Worm (Caenorhabditis elegans) whole organism, L1 larva: ENCODE data around the gene Y27F2A.6.
"Not testable (repeated sequence)": the region's sequence is repeated elsewhere in the genome, so short reads cannot be mapped to it uniquely, and the experiment has no call there.

Experiments used
- C16A3.4 ChIP-seq: fragments of 150-350 bp; optimal IDR thresholded peaks from 2 replicates; lab custom pipeline; 2014; ENCODE audit warnings: missing biosample characterization, missing genetic modification characterization
- aha-1 ChIP-seq: fragments of 150-350 bp; optimal IDR thresholded peaks from 2 replicates; lab custom pipeline; 2014; ENCODE audit warnings: missing biosample characterization, missing genetic modification characterization
- aly-2 ChIP-seq: fragments of 150-350 bp; optimal IDR thresholded peaks from 2 replicates; lab custom pipeline; 2014; ENCODE audit warnings: missing biosample characterization, missing genetic modification characterization
- blmp-1 ChIP-seq: fragments of 150-350 bp; optimal IDR thresholded peaks from 2 replicates; lab custom pipeline; 2014; ENCODE audit warnings: missing biosample characterization, missing genetic modification characterization
- ceh-88 ChIP-seq: fragments of 200-800 bp; sonication (Bioruptor generic); IDR thresholded peaks from 2 replicates; pipeline ENCODE4 v1.3.6; 2022; ENCODE audit warnings: missing genetic modification characterization, missing compliant biosample characterization
- ces-1 ChIP-seq: fragments of 150-350 bp; optimal IDR thresholded peaks from 2 replicates; lab custom pipeline; 2014; ENCODE audit warnings: missing biosample characterization, missing genetic modification reagents, missing genetic modification characterization
- dsc-1 ChIP-seq: sonication (generic microtip); optimal IDR thresholded peaks from 2 replicates; lab custom pipeline; 2016; ENCODE audit warnings: mild to moderate bottlenecking, missing genetic modification characterization, missing compliant biosample characterization
- efl-3 ChIP-seq: fragments of 200-800 bp; sonication (Bioruptor generic); optimal IDR thresholded peaks from 2 replicates; lab custom pipeline; 2018; ENCODE audit warnings: mild to moderate bottlenecking, missing genetic modification characterization, missing compliant biosample characterization
- egl-13 ChIP-seq: sonication (generic microtip); optimal IDR thresholded peaks from 2 replicates; lab custom pipeline; 2016; ENCODE audit warnings: missing genotype, missing genetic modification reagents, missing genetic modification characterization, missing compliant biosample characterization
- elt-2 ChIP-seq: sonication (generic microtip); optimal IDR thresholded peaks from 2 replicates; lab custom pipeline; 2016; ENCODE audit warnings: missing genetic modification characterization, mild to moderate bottlenecking, inconsistent platforms, missing compliant biosample characterization, missing genetic modification reagents
- fkh-4 ChIP-seq: sonication (generic microtip); optimal IDR thresholded peaks from 2 replicates; lab custom pipeline; 2016; ENCODE audit warnings: missing compliant biosample characterization, missing genetic modification characterization, borderline replicate concordance
- grh-1 ChIP-seq: fragments of 200-800 bp; sonication (Bioruptor generic); IDR thresholded peaks from 2 replicates; pipeline ENCODE4 v1.3.6; 2022; ENCODE audit warnings: missing genetic modification reagents, missing genetic modification characterization, missing compliant biosample characterization
- irx-1 ChIP-seq: sonication (generic microtip); optimal IDR thresholded peaks from 2 replicates; lab custom pipeline; 2016; ENCODE audit warnings: missing genetic modification characterization, missing compliant biosample characterization
- jun-1 ChIP-seq: fragments of 150-350 bp; optimal IDR thresholded peaks from 2 replicates; lab custom pipeline; 2014; ENCODE audit warnings: missing biosample characterization, missing genetic modification reagents, missing genetic modification characterization
- lin-14 ChIP-seq: fragments of 200-800 bp; sonication (Bioruptor generic); optimal IDR thresholded peaks from 2 replicates; lab custom pipeline; 2018; ENCODE audit warnings: mild to moderate bottlenecking, missing genetic modification characterization, moderate library complexity, missing compliant biosample characterization
- lsy-2 ChIP-seq, 2 experiments: fragments of 150-350 bp; optimal IDR thresholded peaks; 2 replicates each; lab custom pipeline; 2014; ENCODE audit warnings: missing biosample characterization in 2 of 2, missing genetic modification characterization in 2 of 2
- mep-1 ChIP-seq: fragments of 150-350 bp; optimal IDR thresholded peaks from 2 replicates; lab custom pipeline; 2014; ENCODE audit warnings: missing biosample characterization, missing genetic modification characterization
- nhr-11 ChIP-seq: fragments of 150-350 bp; optimal IDR thresholded peaks from 2 replicates; lab custom pipeline; 2014; ENCODE audit warnings: missing biosample characterization, missing genetic modification characterization
- nhr-19 ChIP-seq: fragments of 200-800 bp; sonication (Bioruptor generic); conservative IDR thresholded peaks from 2 replicates; pipeline ENCODE4 v1.3.6; 2022; ENCODE audit warnings: missing genetic modification characterization, missing compliant biosample characterization
- nhr-20 ChIP-seq: sonication (generic microtip); optimal IDR thresholded peaks from 2 replicates; lab custom pipeline; 2016; ENCODE audit warnings: mild to moderate bottlenecking, missing genetic modification characterization, missing compliant biosample characterization
- nhr-76 ChIP-seq: sonication (generic microtip); optimal IDR thresholded peaks from 2 replicates; lab custom pipeline; 2017; ENCODE audit warnings: missing biosample characterization, missing genetic modification characterization
- nhr-85 ChIP-seq: sonication (generic microtip); peaks from one replicate; lab custom pipeline; 2016; ENCODE audit warnings: missing genetic modification characterization, inconsistent platforms, missing compliant biosample characterization
- nhr-90 ChIP-seq: sonication (generic microtip); optimal IDR thresholded peaks from 2 replicates; lab custom pipeline; 2016; ENCODE audit warnings: mild to moderate bottlenecking, missing genetic modification characterization, missing compliant biosample characterization; ENCODE audit not compliant: poor library complexity
- pag-3 ChIP-seq: sonication (generic microtip); optimal IDR thresholded peaks from 2 replicates; lab custom pipeline; 2017; ENCODE audit warnings: missing genetic modification characterization, mild to moderate bottlenecking, missing compliant biosample characterization, antibody characterized with exemption, borderline replicate concordance; ENCODE audit not compliant: insufficient read depth
- pqm-1 ChIP-seq: sonication (generic microtip); optimal IDR thresholded peaks from 3 replicates; lab custom pipeline; 2017; ENCODE audit warnings: missing biosample characterization, missing genetic modification characterization
- rnt-1 ChIP-seq: sonication (generic microtip); optimal IDR thresholded peaks from 2 replicates; lab custom pipeline; 2016; ENCODE audit warnings: mild to moderate bottlenecking, missing genetic modification characterization, moderate library complexity, missing compliant biosample characterization
- skn-1 ChIP-seq: fragments of 150-350 bp; optimal IDR thresholded peaks from 2 replicates; lab custom pipeline; 2014; ENCODE audit warnings: missing biosample characterization, missing genetic modification characterization
- swsn-7 ChIP-seq: sonication (generic microtip); optimal IDR thresholded peaks from 2 replicates; lab custom pipeline; 2016; ENCODE audit warnings: missing genetic modification characterization, missing compliant biosample characterization
- tlp-1 ChIP-seq: fragments of 150-350 bp; optimal IDR thresholded peaks from 2 replicates; lab custom pipeline; 2014; ENCODE audit warnings: missing biosample characterization, missing genetic modification characterization
- vab-15 ChIP-seq: sonication (generic microtip); optimal IDR thresholded peaks from 2 replicates; lab custom pipeline; 2017; ENCODE audit warnings: missing genotype, mild to moderate bottlenecking, missing genetic modification characterization, missing compliant biosample characterization
- zag-1 ChIP-seq: fragments of 150-350 bp; optimal IDR thresholded peaks from 2 replicates; lab custom pipeline; 2014; ENCODE audit warnings: missing biosample characterization, missing genetic modification characterization
- ztf-4 ChIP-seq: fragments of 150-350 bp; optimal IDR thresholded peaks from 2 replicates; lab custom pipeline; 2014; ENCODE audit warnings: missing biosample characterization, missing genetic modification characterization

The Y27F2A.6 gene

ce11 chrII:3145842-3146241 lies 37.4 kb downstream of the Y27F2A.6 start, which contains the start of gene T10D4.15:
T10D4.15 (plus strand) TSS chrII:3146142.
- no peak for TF ChIP-seq dsc-1
- TF ChIP-seq egl-13 (tag; lab: Kevin White, UChicago), result no peak
- TF ChIP-seq tlp-1 (tag; lab: Kevin White, UChicago), result no peak
- no peak for TF ChIP-seq nhr-85 (tag; lab: Kevin White, UChicago)
- no peak for TF ChIP-seq ces-1 (GFP tag; lab: Kevin White, UChicago)
- no peak for TF ChIP-seq skn-1 (tag; lab: Kevin White, UChicago)

DNA sequence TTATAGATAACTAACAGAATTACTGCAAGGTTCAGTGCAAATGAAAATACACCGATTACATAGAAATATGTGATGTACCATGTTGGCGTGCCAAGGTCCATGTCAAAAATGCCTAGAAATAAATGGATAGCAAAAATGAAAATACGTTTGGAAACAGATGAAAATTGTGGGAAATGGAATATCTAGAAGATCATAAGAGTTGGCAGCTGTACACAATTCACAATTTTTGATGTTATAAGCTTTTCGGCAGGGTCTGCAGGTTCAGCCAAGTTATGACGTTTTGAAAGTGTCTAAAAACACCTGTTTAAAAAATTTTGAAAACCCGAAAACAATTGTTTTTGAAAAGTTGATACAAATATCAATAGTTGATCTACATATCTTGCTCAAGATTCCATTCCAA lies 38.6 kb downstream of the Y27F2A.6 start, which contains the start of gene sri-43:
sri-43 (minus strand) TSS at position 101 of the 400 bp plus-strand sequence.
- TF ChIP-seq grh-1 (GFP tag; lab: Robert Waterston, UW); swsn-7; irx-1 (tag; lab: Kevin White, UChicago): not testable (repeated sequence)
- TF ChIP-seq, all 84 proteins: peak for 0; not testable (repeated sequence) for 84

ce11 chrII:3142855-3143254 lies 40.3 kb downstream of the Y27F2A.6 start, which contains the start of gene sri-42:
sri-42 (minus strand) TSS chrII:3142955.
- TF ChIP-seq nhr-85 (tag; lab: Kevin White, UChicago); nhr-76 (tag; lab: Kevin White, UChicago); lin-14: not testable (repeated sequence)
- TF ChIP-seq, all 84 proteins: peak for 0; not testable (repeated sequence) for 84

DNA sequence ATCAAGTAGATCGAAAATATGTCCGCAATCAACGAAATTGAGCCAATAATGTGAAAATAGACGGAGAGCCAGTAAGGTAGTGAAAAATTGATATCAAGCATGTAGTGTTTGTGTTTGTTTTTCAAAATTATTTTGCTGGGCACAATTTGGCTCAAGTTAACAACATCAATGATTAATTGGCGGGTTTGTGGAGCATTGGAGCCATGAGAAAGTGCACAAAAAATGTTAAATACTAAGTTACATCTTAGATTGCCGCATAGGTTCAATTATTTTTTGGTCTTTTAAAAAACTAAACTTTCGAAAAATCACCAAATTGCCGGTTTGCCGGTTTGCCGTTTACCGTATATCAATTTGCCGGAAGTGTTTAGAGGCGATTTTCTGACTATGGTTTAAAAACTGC lies 45.4 kb downstream of the Y27F2A.6 start, which contains the start of gene sri-54:
sri-54 (minus strand) TSS at position 101 of the 400 bp plus-strand sequence.
- TF ChIP-seq nhr-19 (GFP tag; lab: Robert Waterston, UW) (no peak), elt-2 (tag; lab: Kevin White, UChicago) (no peak), aly-2 (no peak), nhr-11 (tag; lab: Kevin White, UChicago) (no peak), mep-1 (tag; lab: Kevin White, UChicago) (no peak)

- TF ChIP-seq pqm-1 (tag; lab: Kevin White, UChicago) (no peak), vab-15 (no peak), C16A3.4 (tag; lab: Kevin White, UChicago) (no peak), nhr-19 (GFP tag; lab: Robert Waterston, UW) (no peak), nhr-90 (tag; lab: Kevin White, UChicago) (no peak), ceh-88 (GFP tag; lab: Robert Waterston, UW) (no peak), ces-1 (GFP tag; lab: Kevin White, UChicago) (no peak), aha-1 (tag; lab: Kevin White, UChicago) (no peak), jun-1 (tag; lab: Kevin White, UChicago) (no peak), zag-1 (tag; lab: Kevin White, UChicago) (no peak), ztf-4 (tag; lab: Kevin White, UChicago) (no peak), skn-1 (tag; lab: Kevin White, UChicago) (no peak), efl-3 (GFP tag; lab: Kevin White, UChicago) (no peak), blmp-1 (no peak), pag-3 (no peak), rnt-1 (no peak), lsy-2 (tag; optimal IDR thresholded peaks at IDR 0.05; lab: Kevin White, UChicago) (no peak), nhr-20 (tag; lab: Kevin White, UChicago) (no peak), fkh-4 (tag; lab: Kevin White, UChicago) (no peak)
These were observed 47.9 kb downstream of the Y27F2A.6 start for ce11 chrII:3135293-3135692.
